Worm (Caenorhabditis elegans) whole organism, midembryonic: Measurements from ENCODE around the gene nhr-268.
"Not testable (repeated sequence)": the region's sequence is repeated elsewhere in the genome, so short reads cannot be mapped to it uniquely, and the experiment has no call there.

Source experiments
- T22C8.4 ChIP-seq: fragments of 200-800 bp; sonication (Bioruptor generic); IDR thresholded peaks from 2 replicates; pipeline ENCODE4 v1.3.6; 2022; ENCODE audit warnings: missing genetic modification characterization, missing compliant biosample characterization
- cog-1 ChIP-seq: sonication (generic microtip); optimal IDR thresholded peaks from 2 replicates; lab custom pipeline; 2016; ENCODE audit warnings: missing genetic modification characterization, missing compliant biosample characterization
- flt-1 ChIP-seq: fragments of 200-800 bp; sonication (Bioruptor generic); IDR thresholded peaks from 2 replicates; pipeline ENCODE4 v1.3.6; 2022; ENCODE audit warnings: missing genetic modification characterization, missing compliant biosample characterization
- klf-2 ChIP-seq: fragments of 200-800 bp; sonication (Bioruptor generic); conservative IDR thresholded peaks from 2 replicates; pipeline ENCODE4 v1.3.6; 2022; ENCODE audit warnings: missing genetic modification reagents, missing genetic modification characterization, missing compliant biosample characterization
- med-1 ChIP-seq: sonication (generic microtip); optimal IDR thresholded peaks from 2 replicates; lab custom pipeline; 2017; ENCODE audit warnings: missing genetic modification characterization, mild to moderate bottlenecking, missing compliant biosample characterization, antibody characterized with exemption, missing genetic modification reagents; ENCODE audit not compliant: insufficient read depth
- ref-1 ChIP-seq: fragments of 200-800 bp; sonication (Bioruptor generic); conservative IDR thresholded peaks from 2 replicates; pipeline ENCODE4 v1.3.6; 2022; ENCODE audit warnings: missing genetic modification reagents, missing genetic modification characterization, missing compliant biosample characterization
- tab-1 ChIP-seq: fragments of 200-800 bp; sonication (Bioruptor generic); IDR thresholded peaks from 2 replicates; pipeline ENCODE4 v1.3.6; 2022; ENCODE audit warnings: missing genetic modification characterization, missing compliant biosample characterization
- ztf-23 ChIP-seq: fragments of 200-800 bp; sonication (Bioruptor generic); IDR thresholded peaks from 2 replicates; pipeline ENCODE4 v1.3.6; 2022; ENCODE audit warnings: missing genetic modification reagents, missing genetic modification characterization, missing compliant biosample characterization
- ztf-29 ChIP-seq: fragments of 200-800 bp; sonication (Bioruptor generic); IDR thresholded peaks from 2 replicates; pipeline ENCODE4 v1.3.6; 2022; ENCODE audit warnings: missing genetic modification reagents, missing genetic modification characterization, missing compliant biosample characterization

Gene nhr-268

ce11 chrV:15689952-15690351 is at the start of gene nhr-268:
Gene nhr-268, plus strand, starts transcription at chrV:15690252.
- TF ChIP-seq ztf-23 (no peak), ztf-29 (GFP tag; lab: Robert Waterston, UW) (no peak), ref-1 (GFP tag; lab: Robert Waterston, UW) (no peak), med-1 (no peak), T22C8.4 (GFP tag; lab: Robert Waterston, UW) (no peak), cog-1 (tag; lab: Kevin White, UChicago) (no peak), klf-2 (GFP tag; lab: Robert Waterston, UW) (no peak), flt-1 (GFP tag; lab: Robert Waterston, UW) (no peak), tab-1 (GFP tag; lab: Robert Waterston, UW) (no peak)

ce11 chrV:15643192-15643591 is 46.9 kb upstream of the nhr-268 start, which contains the start of gene C55A1.4:
Gene C55A1.4, minus strand, starts transcription at chrV:15643292.
- TF ChIP-seq ztf-23; T22C8.4 (GFP tag; lab: Robert Waterston, UW); klf-2 (GFP tag; lab: Robert Waterston, UW): not testable (repeated sequence)

ce11 chrV:15644575-15644974 is 45.5 kb upstream of the nhr-268 start, which contains the start of gene str-23:
Gene str-23, plus strand, starts transcription at chrV:15644875.
- no peak for TF ChIP-seq cog-1 (tag; lab: Kevin White, UChicago)
- no peak for TF ChIP-seq klf-2 (GFP tag; lab: Robert Waterston, UW)
- TF ChIP-seq med-1, result no peak
- no peak for TF ChIP-seq ztf-23
- no peak for TF ChIP-seq ztf-29 (GFP tag; lab: Robert Waterston, UW)
- TF ChIP-seq ref-1 (GFP tag; lab: Robert Waterston, UW), result no peak
- TF ChIP-seq T22C8.4 (GFP tag; lab: Robert Waterston, UW), result no peak
- TF ChIP-seq tab-1 (GFP tag; lab: Robert Waterston, UW), result no peak
- TF ChIP-seq flt-1 (GFP tag; lab: Robert Waterston, UW), result no peak

ce11 chrV:15647536-15648085 is 42.4 kb upstream of the nhr-268 start, which contains the start of the genes C55A1.7 and C55A1.6:
Gene C55A1.7, minus strand, starts transcription at chrV:15647636.
Gene C55A1.6, plus strand, starts transcription at chrV:15648035.
- not testable (repeated sequence) for TF ChIP-seq ztf-29 (GFP tag; lab: Robert Waterston, UW); cog-1 (tag; lab: Kevin White, UChicago); tab-1 (GFP tag; lab: Robert Waterston, UW)

- TF ChIP-seq ztf-23, result no peak
- no peak for TF ChIP-seq flt-1 (GFP tag; lab: Robert Waterston, UW)
- TF ChIP-seq med-1, result no peak
- no peak for TF ChIP-seq ref-1 (GFP tag; lab: Robert Waterston, UW)
- TF ChIP-seq ztf-29 (GFP tag; lab: Robert Waterston, UW), result no peak
- no peak for TF ChIP-seq klf-2 (GFP tag; lab: Robert Waterston, UW)
- no peak for TF ChIP-seq cog-1 (tag; lab: Kevin White, UChicago)
- TF ChIP-seq T22C8.4 (GFP tag; lab: Robert Waterston, UW), result no peak
These were observed 39.9 kb upstream of the nhr-268 start, which contains the start of gene sru-42 for ce11 chrV:15650167-15650566. Gene sru-42, plus strand, starts transcription at chrV:15650467.

ce11 chrV:15652147-15652546 is 37.9 kb upstream of the nhr-268 start:
- no peak for TF ChIP-seq flt-1 (GFP tag; lab: Robert Waterston, UW)
- no peak for TF ChIP-seq klf-2 (GFP tag; lab: Robert Waterston, UW)
- no peak for TF ChIP-seq med-1
- TF ChIP-seq cog-1 (tag; lab: Kevin White, UChicago), result no peak

ce11 chrV:15654124-15654523 is 35.9 kb upstream of the nhr-268 start, which contains the start of gene F53E4.2:
Gene F53E4.2, plus strand, starts transcription at chrV:15654424.
- TF ChIP-seq cog-1 (tag; lab: Kevin White, UChicago) (no peak), T22C8.4 (GFP tag; lab: Robert Waterston, UW) (no peak), ref-1 (GFP tag; lab: Robert Waterston, UW) (no peak), med-1 (no peak), ztf-29 (GFP tag; lab: Robert Waterston, UW) (no peak), flt-1 (GFP tag; lab: Robert Waterston, UW) (no peak), klf-2 (GFP tag; lab: Robert Waterston, UW) (no peak), ztf-23 (no peak), tab-1 (GFP tag; lab: Robert Waterston, UW) (no peak)

ce11 chrV:15658262-15659060 is 31.6 kb upstream of the nhr-268 start:
- TF ChIP-seq tab-1 (GFP tag; lab: Robert Waterston, UW) (no peak), ref-1 (GFP tag; lab: Robert Waterston, UW) (no peak), klf-2 (GFP tag; lab: Robert Waterston, UW) (no peak), flt-1 (GFP tag; lab: Robert Waterston, UW) (no peak), cog-1 (tag; lab: Kevin White, UChicago) (no peak), ztf-29 (GFP tag; lab: Robert Waterston, UW) (no peak), T22C8.4 (GFP tag; lab: Robert Waterston, UW) (no peak), ztf-23 (no peak), med-1 (no peak)

- TF ChIP-seq ztf-23, result no peak
- TF ChIP-seq med-1, result no peak
- no peak for TF ChIP-seq cog-1 (tag; lab: Kevin White, UChicago)
- no peak for TF ChIP-seq T22C8.4 (GFP tag; lab: Robert Waterston, UW)
- no peak for TF ChIP-seq flt-1 (GFP tag; lab: Robert Waterston, UW)
- TF ChIP-seq tab-1 (GFP tag; lab: Robert Waterston, UW), result no peak
- no peak for TF ChIP-seq ref-1 (GFP tag; lab: Robert Waterston, UW)
- TF ChIP-seq klf-2 (GFP tag; lab: Robert Waterston, UW), result no peak
- no peak for TF ChIP-seq ztf-29 (GFP tag; lab: Robert Waterston, UW)
These were observed 29.0 kb upstream of the nhr-268 start for ce11 chrV:15661003-15661402.
